Fruit fly (Drosophila melanogaster) whole organism, embryonic: ENCODE data around the gene Ilp5.
A peak's percentile ranks its signal among the peaks of the same experiment; 100 is the strongest.

ENCODE experiments used
- Ada2b ChIP-seq: fragments of 200-800 bp; sonication (Bioruptor generic); IDR thresholded peaks from 2 replicates; pipeline ENCODE4 v1.3.6; 2022; ENCODE audit warnings: missing biosample characterization, missing genetic modification characterization
- Atf-2 ChIP-seq: fragments of 200-800 bp; sonication (Bioruptor generic); optimal IDR thresholded peaks from 2 replicates; lab custom pipeline; 2016; ENCODE audit warnings: missing biosample characterization, missing genetic modification characterization
- Atf3 ChIP-seq: fragments of 200-800 bp; sonication (Bioruptor generic); optimal IDR thresholded peaks from 3 replicates; lab custom pipeline; 2016; ENCODE audit warnings: missing biosample characterization, missing genetic modification characterization
- Atf6 ChIP-seq: fragments of 200-800 bp; sonication (Bioruptor generic); IDR thresholded peaks from 2 replicates; pipeline ENCODE4 v1.3.6; 2022; ENCODE audit warnings: missing biosample characterization, missing genetic modification characterization
- B-H2 ChIP-seq: fragments of 200-800 bp; sonication (Bioruptor generic); optimal IDR thresholded peaks from 2 replicates; lab custom pipeline; 2018; ENCODE audit warnings: missing biosample characterization, mild to moderate bottlenecking, missing genetic modification characterization
- Bteb2 ChIP-seq: fragments of 200-800 bp; sonication (Bioruptor generic); optimal IDR thresholded peaks from 2 replicates; lab custom pipeline; 2016; ENCODE audit warnings: missing biosample characterization, missing genetic modification characterization
- CG10654 ChIP-seq: fragments of 200-800 bp; sonication (Bioruptor generic); optimal IDR thresholded peaks from 2 replicates; lab custom pipeline; 2016; ENCODE audit warnings: missing biosample characterization, missing genetic modification characterization
- CG11093 ChIP-seq: fragments of 200-800 bp; sonication (Bioruptor generic); IDR thresholded peaks from 3 replicates; pipeline ENCODE4 v1.3.6; 2022; ENCODE audit warnings: missing biosample characterization, missing genetic modification characterization
- CG12299 ChIP-seq: fragments of 200-800 bp; sonication (Bioruptor generic); optimal IDR thresholded peaks from 2 replicates; lab custom pipeline; 2018; ENCODE audit warnings: missing biosample characterization, mild to moderate bottlenecking, missing genetic modification characterization
- CG13123 ChIP-seq: fragments of 200-800 bp; sonication (Bioruptor generic); optimal IDR thresholded peaks from 2 replicates; lab custom pipeline; 2016; ENCODE audit warnings: missing biosample characterization, missing genetic modification characterization
- CG14667 ChIP-seq: fragments of 200-800 bp; sonication (Bioruptor generic); IDR thresholded peaks from 2 replicates; pipeline ENCODE4 v1.3.6; 2022; ENCODE audit warnings: missing biosample characterization, missing genetic modification characterization
- CG15073 ChIP-seq: fragments of 200-800 bp; sonication (Bioruptor generic); optimal IDR thresholded peaks from 2 replicates; lab custom pipeline; 2016; ENCODE audit warnings: missing biosample characterization, missing genetic modification characterization
- CG15269 ChIP-seq: fragments of 200-800 bp; sonication (Bioruptor generic); optimal IDR thresholded peaks from 2 replicates; lab custom pipeline; 2018; ENCODE audit warnings: missing biosample characterization, mild to moderate bottlenecking, missing genetic modification characterization, moderate library complexity
- CG15601 ChIP-seq: fragments of 200-800 bp; sonication (Bioruptor generic); optimal IDR thresholded peaks from 3 replicates; lab custom pipeline; 2019; ENCODE audit warnings: missing biosample characterization, mild to moderate bottlenecking, missing genetic modification characterization, moderate library complexity
- CG1603 ChIP-seq: fragments of 200-800 bp; sonication (Bioruptor generic); optimal IDR thresholded peaks from 2 replicates; lab custom pipeline; 2019; ENCODE audit warnings: missing biosample characterization, mild to moderate bottlenecking, missing genetic modification characterization, moderate library complexity
- CG16813 ChIP-seq: fragments of 200-800 bp; sonication (Bioruptor generic); IDR thresholded peaks from 3 replicates; pipeline ENCODE4 v1.3.6; 2022; ENCODE audit warnings: missing biosample characterization, missing genetic modification characterization; ENCODE audit not compliant: partially characterized antibody
- CG17829 ChIP-seq: fragments of 200-800 bp; optimal IDR thresholded peaks from 2 replicates; lab custom pipeline; 2019; ENCODE audit warnings: missing biosample characterization, mild to moderate bottlenecking, missing genetic modification characterization, moderate library complexity
- CG18619 ChIP-seq: fragments of 200-800 bp; sonication (Bioruptor generic); optimal IDR thresholded peaks from 3 replicates; lab custom pipeline; 2017; ENCODE audit warnings: missing biosample characterization, mild to moderate bottlenecking, missing genetic modification characterization
- CG34422 ChIP-seq: fragments of 200-800 bp; sonication (Bioruptor generic); IDR thresholded peaks from 3 replicates; pipeline ENCODE4 v1.3.6; 2022; ENCODE audit warnings: missing biosample characterization, missing genetic modification characterization
- CG3838 ChIP-seq: fragments of 200-800 bp; sonication (Bioruptor generic); optimal IDR thresholded peaks from 3 replicates; lab custom pipeline; 2016; ENCODE audit warnings: missing biosample characterization, missing genetic modification characterization
- CG43689 ChIP-seq: fragments of 200-800 bp; sonication (Bioruptor generic); IDR thresholded peaks from 2 replicates; pipeline ENCODE4 v1.3.6; 2022; ENCODE audit warnings: missing biosample characterization, missing genetic modification characterization
- CkIIα-i1 ChIP-seq: fragments of 200-800 bp; sonication (Bioruptor generic); IDR thresholded peaks from 2 replicates; pipeline ENCODE4 v1.3.6; 2022; ENCODE audit warnings: missing biosample characterization, missing genetic modification characterization
- D19A ChIP-seq: fragments of 200-800 bp; optimal IDR thresholded peaks from 3 replicates; lab custom pipeline; 2019; ENCODE audit warnings: missing biosample characterization, mild to moderate bottlenecking, missing genetic modification characterization, moderate library complexity
- HLH4C ChIP-seq: fragments of 200-800 bp; sonication (Bioruptor generic); IDR thresholded peaks from 3 replicates; pipeline ENCODE4 v1.3.6; 2022; ENCODE audit warnings: missing biosample characterization, missing genetic modification characterization; ENCODE audit not compliant: partially characterized antibody
- Mad ChIP-seq: fragments of 200-800 bp; sonication (Bioruptor generic); optimal IDR thresholded peaks from 2 replicates; lab custom pipeline; 2016; ENCODE audit warnings: missing biosample characterization, missing genetic modification characterization
- Meics ChIP-seq: fragments of 200-800 bp; sonication (Bioruptor generic); optimal IDR thresholded peaks from 2 replicates; lab custom pipeline; 2017; ENCODE audit warnings: missing biosample characterization, mild to moderate bottlenecking, missing genetic modification characterization
- Mrtf ChIP-seq: fragments of 200-800 bp; sonication (Bioruptor generic); IDR thresholded peaks from 3 replicates; pipeline ENCODE4 v1.3.6; 2022; ENCODE audit warnings: missing biosample characterization, missing genetic modification characterization
- NC2β ChIP-seq: fragments of 200-800 bp; sonication (Bioruptor generic); optimal IDR thresholded peaks from 2 replicates; lab custom pipeline; 2016; ENCODE audit warnings: missing biosample characterization, missing genetic modification characterization
- NK7.1 ChIP-seq: fragments of 200-800 bp; sonication (Bioruptor generic); optimal IDR thresholded peaks from 3 replicates; lab custom pipeline; 2016; ENCODE audit warnings: missing biosample characterization, missing genetic modification characterization
- Neu2 ChIP-seq: fragments of 200-800 bp; sonication (Bioruptor generic); optimal IDR thresholded peaks from 3 replicates; lab custom pipeline; 2016; ENCODE audit warnings: missing biosample characterization, missing genetic modification characterization, borderline replicate concordance
- Opbp ChIP-seq: fragments of 200-800 bp; sonication (Bioruptor generic); IDR thresholded peaks from 3 replicates; pipeline ENCODE4 v1.3.6; 2022; ENCODE audit warnings: missing biosample characterization, missing genetic modification characterization; ENCODE audit not compliant: partially characterized antibody
- Ptx1 ChIP-seq: fragments of 200-800 bp; sonication (Bioruptor generic); IDR thresholded peaks from 2 replicates; pipeline ENCODE4 v1.3.6; 2022; ENCODE audit warnings: missing biosample characterization, missing genetic modification characterization
- Tbp ChIP-seq: fragments of >200 bp; optimal IDR thresholded peaks from 2 replicates; lab custom pipeline; 2018; ENCODE audit warnings: missing biosample characterization, missing genetic modification characterization
- abd-A ChIP-seq: fragments of 200-800 bp; sonication (Bioruptor generic); optimal IDR thresholded peaks from 3 replicates; lab custom pipeline; 2019; ENCODE audit warnings: missing biosample characterization, mild to moderate bottlenecking, missing genetic modification characterization, moderate library complexity
- bigmax ChIP-seq: fragments of 200-800 bp; sonication (Bioruptor generic); optimal IDR thresholded peaks from 2 replicates; lab custom pipeline; 2018; ENCODE audit warnings: missing biosample characterization, mild to moderate bottlenecking, missing genetic modification characterization
- bowl ChIP-seq: fragments of 200-800 bp; sonication (Bioruptor generic); IDR thresholded peaks from 2 replicates; pipeline ENCODE4 v1.3.6; 2022; ENCODE audit warnings: missing biosample characterization, missing genetic modification characterization
- chn ChIP-seq: fragments of 200-800 bp; sonication (Bioruptor generic); optimal IDR thresholded peaks from 2 replicates; lab custom pipeline; 2016; ENCODE audit warnings: missing biosample characterization, missing genetic modification characterization
- corto ChIP-seq: fragments of 200-800 bp; sonication (Bioruptor generic); optimal IDR thresholded peaks from 2 replicates; lab custom pipeline; 2016; ENCODE audit warnings: missing biosample characterization, mild to moderate bottlenecking, missing genetic modification characterization, moderate library complexity
- cwo ChIP-seq: fragments of 200-800 bp; sonication (Bioruptor generic); optimal IDR thresholded peaks from 3 replicates; lab custom pipeline; 2017; ENCODE audit warnings: missing biosample characterization, missing genetic modification characterization, mild to moderate bottlenecking, moderate library complexity, missing genetic modification reagents
- ems ChIP-seq: fragments of 200-800 bp; sonication (Bioruptor generic); optimal IDR thresholded peaks from 3 replicates; lab custom pipeline; 2016; ENCODE audit warnings: missing biosample characterization, missing genetic modification characterization
- ewg ChIP-seq: fragments of 200-800 bp; sonication (Bioruptor generic); optimal IDR thresholded peaks from 3 replicates; lab custom pipeline; 2017; ENCODE audit warnings: mild to moderate bottlenecking, missing biosample characterization, missing genetic modification reagents, missing genetic modification characterization
- fd64A ChIP-seq: fragments of 200-800 bp; sonication (Bioruptor generic); optimal IDR thresholded peaks from 3 replicates; lab custom pipeline; 2018; ENCODE audit warnings: missing biosample characterization, mild to moderate bottlenecking, missing genetic modification characterization
- jigr1 ChIP-seq: fragments of 200-800 bp; sonication (Bioruptor generic); IDR thresholded peaks from 3 replicates; pipeline ENCODE4 v1.3.6; 2022; ENCODE audit warnings: missing biosample characterization, missing genetic modification characterization
- peb ChIP-seq: fragments of 200-800 bp; sonication (Bioruptor generic); IDR thresholded peaks from 2 replicates; pipeline ENCODE4 v1.3.6; 2022; ENCODE audit warnings: missing biosample characterization, missing genetic modification characterization
- phol ChIP-seq: fragments of 200-800 bp; sonication (Bioruptor generic); optimal IDR thresholded peaks from 3 replicates; lab custom pipeline; 2018; ENCODE audit warnings: missing biosample characterization, mild to moderate bottlenecking, missing genetic modification characterization, moderate library complexity
- row ChIP-seq: fragments of 200-800 bp; sonication (Bioruptor generic); IDR thresholded peaks from 3 replicates; pipeline ENCODE4 v1.3.6; 2022; ENCODE audit warnings: missing biosample characterization, missing genetic modification characterization
- sens-2 ChIP-seq: fragments of 200-800 bp; sonication (Bioruptor generic); IDR thresholded peaks from 2 replicates; pipeline ENCODE4 v1.3.6; 2022; ENCODE audit warnings: missing biosample characterization, missing genetic modification characterization
- sima ChIP-seq: fragments of 200-800 bp; sonication (Bioruptor generic); optimal IDR thresholded peaks from 2 replicates; lab custom pipeline; 2016; ENCODE audit warnings: missing biosample characterization, missing genetic modification characterization
- tx ChIP-seq: fragments of 200-800 bp; sonication (Bioruptor generic); optimal IDR thresholded peaks from 2 replicates; lab custom pipeline; 2016; ENCODE audit warnings: missing biosample characterization, missing genetic modification characterization

The Ilp5 gene

dm6 chr3L:9854583-9855519 lies 31.2 kb upstream of the Ilp5 start, which contains the start of gene RasGAP1 (continued):
- TF ChIP-seq CG1603 (tag; lab: Kevin White, UChicago) (peak; percentile 47), B-H2 (GFP tag; lab: Kevin White, UChicago) (no peak), CG11093 (no peak), cwo (GFP tag; lab: Kevin White, UChicago) (no peak), CG3838 (no peak), Meics (GFP tag; lab: Kevin White, UChicago) (no peak), Tbp (GFP tag; lab: Kevin White, UChicago) (no peak), CG43689 (GFP tag; lab: Robert Waterston, UW) (no peak), row (GFP tag; lab: Robert Waterston, UW) (peak; percentile 11; the same call in 2 of the 3 replicates), ems (GFP tag; lab: Kevin White, UChicago) (no peak), CG14667 (GFP tag; lab: Robert Waterston, UW) (no peak), bowl (no peak), Mrtf (GFP tag; lab: Robert Waterston, UW) (no peak), CG18619 (GFP tag; lab: Kevin White, UChicago) (no peak), CG12299 (tag; lab: Kevin White, UChicago) (no peak), abd-A (no peak), jigr1 (GFP tag; lab: Robert Waterston, UW) (no peak), CG15269 (peak; percentile 22), chn (GFP tag; lab: Kevin White, UChicago) (peak; percentile 36), CG17829 (tag; lab: Kevin White, UChicago) (no peak), CkIIα-i1 (GFP tag; lab: Robert Waterston, UW) (no peak), CG16813 (GFP tag; lab: Robert Waterston, UW) (peak; percentile 40; the same call in 1 of the 3 replicates), Opbp (peak; percentile 55; the same call in 2 of the 3 replicates), peb (no peak), D19A (tag; lab: Kevin White, UChicago) (no peak), CG10654 (GFP tag; lab: Kevin White, UChicago) (no peak), ewg (GFP tag; lab: Kevin White, UChicago) (peak; percentile 50), CG15601 (no peak), fd64A (GFP tag; lab: Kevin White, UChicago) (no peak), sens-2 (GFP tag; lab: Robert Waterston, UW) (0 out of 2 replicates have a peak, but pooled peaks have one; percentile 15), Atf-2 (GFP tag; lab: Kevin White, UChicago) (no peak), bigmax (no peak), sima (GFP tag; lab: Kevin White, UChicago) (no peak), Bteb2 (no peak), Ptx1 (GFP tag; lab: Robert Waterston, UW) (no peak), NK7.1 (GFP tag; lab: Kevin White, UChicago) (no peak), Neu2 (GFP tag; lab: Kevin White, UChicago) (no peak), Ada2b (GFP tag; lab: Robert Waterston, UW) (no peak), CG34422 (peak; percentile 72), Mad (no peak), CG15073 (GFP tag; lab: Kevin White, UChicago) (no peak), Atf6 (GFP tag; lab: Robert Waterston, UW) (0 out of 2 replicates have a peak, but pooled peaks have one; percentile 26), CG13123 (GFP tag; lab: Kevin White, UChicago) (no peak), phol (tag; lab: Kevin White, UChicago) (peak; percentile 80), Atf3 (GFP tag; lab: Kevin White, UChicago) (no peak), NC2β (GFP tag; lab: Kevin White, UChicago) (no peak), tx (GFP tag; lab: Kevin White, UChicago) (no peak), HLH4C (GFP tag; lab: Robert Waterston, UW) (peak; percentile 54; the same call in 2 of the 3 replicates), corto (GFP tag; lab: Kevin White, UChicago) (no peak)
